Fruit fly (Drosophila melanogaster): Measurements from ENCODE around the gene ND-ACP.

ND-ACP gene

DNA sequence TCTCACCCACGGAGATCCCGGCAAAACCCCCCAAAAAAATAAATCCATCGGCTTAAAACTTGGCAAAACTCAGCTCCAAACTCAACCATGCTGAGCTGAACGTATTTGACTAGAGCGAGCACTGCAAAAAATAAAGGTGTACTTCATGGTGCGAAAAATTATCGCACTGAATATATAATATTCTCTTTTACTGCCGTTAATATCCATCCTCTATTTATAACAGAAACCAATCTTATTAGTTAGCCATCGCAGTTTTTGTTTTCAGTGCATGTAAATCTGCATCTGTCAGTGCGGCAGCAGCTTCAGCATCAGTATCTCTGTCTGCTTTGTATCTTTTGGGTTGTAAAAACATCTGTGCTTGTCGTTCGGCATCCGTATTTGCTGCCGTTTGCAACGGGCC lies 41.2 kb downstream of the ND-ACP start (continued):
- TF ChIP-seq CG9797 (GFP tag; optimal IDR thresholded peaks at IDR 0.05) (no peak), Oli (tag; optimal IDR thresholded peaks at IDR 0.05) (peak; percentile 54), salm (tag; optimal IDR thresholded peaks at IDR 0.05) (no peak), CG10209 (GFP tag; optimal IDR thresholded peaks at IDR 0.05) (no peak), CG30431 (GFP tag; optimal IDR thresholded peaks at IDR 0.05) (peak; percentile 22), CG12391 (tag; optimal IDR thresholded peaks at IDR 0.05) (peak; percentile 17), CG12299 (tag; optimal IDR thresholded peaks at IDR 0.05) (no peak), ash1 (GFP tag; optimal IDR thresholded peaks at IDR 0.05) (no peak), Sin3A (optimal IDR thresholded peaks at IDR 0.05) (no peak), Blimp-1 (GFP tag; optimal IDR thresholded peaks at IDR 0.05) (peak; percentile 36), CG31441 (GFP tag; IDR thresholded peaks at IDR 0.05) (0 out of 2 replicates have a peak, but pooled peaks have one; percentile 19), org-1 (GFP tag; optimal IDR thresholded peaks at IDR 0.05) (no peak), slbo (GFP tag; IDR thresholded peaks at IDR 0.05) (peak; percentile 41), CG15073 (GFP tag; optimal IDR thresholded peaks at IDR 0.05) (no peak), CG17385 (GFP tag; optimal IDR thresholded peaks at IDR 0.05) (peak; percentile 18), exex (tag; optimal IDR thresholded peaks at IDR 0.05) (no peak), phol (tag; optimal IDR thresholded peaks at IDR 0.05) (peak; percentile 40), mld (GFP tag; IDR thresholded peaks at IDR 0.05; ENCODE audit: partially characterized antibody) (no peak), CG3281 (GFP tag; optimal IDR thresholded peaks at IDR 0.05) (no peak), prd (optimal IDR thresholded peaks at IDR 0.05) (no peak), prd (GFP tag; IDR thresholded peaks at IDR 0.05) (no peak; the same call in 2 of the 3 replicates), Gsc (GFP tag; IDR thresholded peaks at IDR 0.05) (no peak), Usf (GFP tag; optimal IDR thresholded peaks at IDR 0.05) (no peak), CG14860 (GFP tag; IDR thresholded peaks at IDR 0.05; ENCODE audit: partially characterized antibody) (no peak), aop (GFP tag; IDR thresholded peaks at IDR 0.05) (0 out of 2 replicates have a peak, but pooled peaks have one; percentile 35), Adf1 (GFP tag; IDR thresholded peaks at IDR 0.05) (no peak), Jarid2 (GFP tag; optimal IDR thresholded peaks at IDR 0.05) (no peak), Hr39 (optimal IDR thresholded peaks at IDR 0.05) (no peak), CrebB (tag; optimal IDR thresholded peaks at IDR 0.05) (no peak), Eip74EF (GFP tag; optimal IDR thresholded peaks at IDR 0.05) (no peak), Hr51 (GFP tag; optimal IDR thresholded peaks at IDR 0.05) (peak in 1 of 2 experiments; percentile 52), hbn (GFP tag; IDR thresholded peaks at IDR 0.05; ENCODE audit: partially characterized antibody) (no peak), da (GFP tag; optimal IDR thresholded peaks at IDR 0.05) (no peak), ttk (GFP tag; IDR thresholded peaks at IDR 0.05) (no peak), mam (GFP tag; optimal IDR thresholded peaks at IDR 0.05) (no peak), CG17186 (GFP tag; optimal IDR thresholded peaks at IDR 0.05) (no peak), gem (tag; optimal IDR thresholded peaks at IDR 0.05) (peak; percentile 61), dan (GFP tag; IDR thresholded peaks at IDR 0.05) (no peak), CG2678 (tag; optimal IDR thresholded peaks at IDR 0.05) (no peak), CG31388 (GFP tag; optimal IDR thresholded peaks at IDR 0.05) (no peak), Med (GFP tag) (peak; percentile 68), sqz (GFP tag; optimal IDR thresholded peaks at IDR 0.05) (no peak), CG12236 (GFP tag; optimal IDR thresholded peaks at IDR 0.05) (no peak), Lhr (GFP tag; optimal IDR thresholded peaks at IDR 0.05) (no peak), klu (GFP tag; IDR thresholded peaks at IDR 0.05) (no peak), CkIIα-i1 (GFP tag; IDR thresholded peaks at IDR 0.05) (no peak), pnt (GFP tag; optimal IDR thresholded peaks at IDR 0.05) (peak; percentile 10), CG18011 (GFP tag; optimal IDR thresholded peaks at IDR 0.05) (no peak), zen2 (GFP tag; IDR thresholded peaks at IDR 0.05; ENCODE audit: partially characterized antibody) (no peak), hb (GFP tag; IDR thresholded peaks at IDR 0.05; ENCODE audit: partially characterized antibody) (no peak), Hmr (GFP tag; optimal IDR thresholded peaks at IDR 0.05) (no peak)
